Worm (Caenorhabditis elegans) whole organism, mixed stage, embryonic: ENCODE measurements around the gene his-31.

Experiments
- M03D4.4 ChIP-seq: sonication (generic microtip); optimal IDR thresholded peaks from 2 replicates; lab custom pipeline; 2017; ENCODE audit warnings: mild to moderate bottlenecking, missing genetic modification characterization, missing compliant biosample characterization
- bed-3 ChIP-seq: fragments of 200-800 bp; sonication (Bioruptor generic); optimal IDR thresholded peaks from 3 replicates; lab custom pipeline; 2018; ENCODE audit warnings: mild to moderate bottlenecking, missing genetic modification characterization, moderate library complexity, missing compliant biosample characterization
- blmp-1 ChIP-seq: fragments of 150-350 bp; optimal IDR thresholded peaks from 2 replicates; lab custom pipeline; 2014; ENCODE audit warnings: missing biosample characterization, missing genetic modification characterization
- ceh-39 ChIP-seq: fragments of 150-350 bp; optimal IDR thresholded peaks from 2 replicates; lab custom pipeline; 2014; ENCODE audit warnings: missing biosample characterization, missing genetic modification characterization
- ceh-43 ChIP-seq: fragments of 200-800 bp; sonication (Bioruptor generic); optimal IDR thresholded peaks from 2 replicates; lab custom pipeline; 2018; ENCODE audit warnings: mild to moderate bottlenecking, missing genetic modification characterization, moderate library complexity, missing compliant biosample characterization
- ces-1 ChIP-seq: fragments of 150-350 bp; optimal IDR thresholded peaks from 2 replicates; lab custom pipeline; 2014; ENCODE audit warnings: missing biosample characterization, missing genetic modification reagents, missing genetic modification characterization
- cnd-1 ChIP-seq: fragments of 200-800 bp; sonication (Bioruptor generic); optimal IDR thresholded peaks from 2 replicates; lab custom pipeline; 2018; ENCODE audit warnings: mild to moderate bottlenecking, missing genetic modification characterization, missing compliant biosample characterization
- drap-1 ChIP-seq: fragments of 200-800 bp; sonication (Bioruptor generic); optimal IDR thresholded peaks from 3 replicates; lab custom pipeline; 2018; ENCODE audit warnings: mild to moderate bottlenecking, missing genetic modification characterization, missing compliant biosample characterization
- elt-1 ChIP-seq: sonication (generic microtip); optimal IDR thresholded peaks from 2 replicates; lab custom pipeline; 2017; ENCODE audit warnings: missing genetic modification characterization, mild to moderate bottlenecking, missing compliant biosample characterization, antibody characterized with exemption, moderate library complexity, borderline replicate concordance; ENCODE audit not compliant: insufficient read depth
- flh-1 ChIP-seq: fragments of 200-800 bp; sonication (Bioruptor generic); optimal IDR thresholded peaks from 2 replicates; lab custom pipeline; 2018; ENCODE audit warnings: mild to moderate bottlenecking, missing genetic modification characterization, moderate library complexity, missing compliant biosample characterization
- ham-2 ChIP-seq: fragments of 200-800 bp; sonication (Bioruptor generic); optimal IDR thresholded peaks from 2 replicates; lab custom pipeline; 2018; ENCODE audit warnings: mild to moderate bottlenecking, missing genetic modification characterization, missing compliant biosample characterization
- hlh-1 ChIP-seq: fragments of 150-350 bp; optimal IDR thresholded peaks from 2 replicates; lab custom pipeline; 2014; ENCODE audit warnings: missing biosample characterization, missing genetic modification reagents, missing genetic modification characterization
- lin-13 ChIP-seq: fragments of 150-350 bp; optimal IDR thresholded peaks from 2 replicates; lab custom pipeline; 2014; ENCODE audit warnings: missing biosample characterization, missing genetic modification characterization
- lsy-2 ChIP-seq: fragments of 150-350 bp; optimal IDR thresholded peaks from 2 replicates; lab custom pipeline; 2014; ENCODE audit warnings: missing biosample characterization, missing genetic modification characterization
- mep-1 ChIP-seq: fragments of 150-350 bp; optimal IDR thresholded peaks from 2 replicates; lab custom pipeline; 2017; ENCODE audit warnings: missing biosample characterization, missing genetic modification reagents, missing genetic modification characterization, inconsistent platforms
- mls-2 ChIP-seq: sonication (generic microtip); optimal IDR thresholded peaks from 2 replicates; lab custom pipeline; 2016; ENCODE audit warnings: mild to moderate bottlenecking, missing genetic modification characterization, moderate library complexity, missing compliant biosample characterization
- nhr-12 ChIP-seq: fragments of 150-350 bp; optimal IDR thresholded peaks from 2 replicates; lab custom pipeline; 2014; ENCODE audit warnings: missing biosample characterization, missing genetic modification characterization
- nhr-2 ChIP-seq: fragments of 150-350 bp; optimal IDR thresholded peaks from 2 replicates; lab custom pipeline; 2014; ENCODE audit warnings: missing biosample characterization, missing genetic modification characterization
- nhr-237 ChIP-seq: fragments of 150-350 bp; optimal IDR thresholded peaks from 2 replicates; lab custom pipeline; 2014; ENCODE audit warnings: missing biosample characterization, missing genetic modification characterization
- nhr-28 ChIP-seq: fragments of 150-350 bp; optimal IDR thresholded peaks from 2 replicates; lab custom pipeline; 2014; ENCODE audit warnings: missing biosample characterization, missing genetic modification characterization
- nhr-76 ChIP-seq: sonication (generic microtip); optimal IDR thresholded peaks from 2 replicates; lab custom pipeline; 2017; ENCODE audit warnings: missing biosample characterization, missing genetic modification characterization
- pha-4 ChIP-seq: fragments of 150-350 bp; optimal IDR thresholded peaks from 2 replicates; lab custom pipeline; 2018; ENCODE audit warnings: missing biosample characterization, missing genetic modification reagents, missing genetic modification characterization
- sem-2 ChIP-seq: fragments of 200-800 bp; sonication (Bioruptor generic); optimal IDR thresholded peaks from 2 replicates; lab custom pipeline; 2018; ENCODE audit warnings: mild to moderate bottlenecking, missing genetic modification characterization, missing compliant biosample characterization
- snpc-4 ChIP-seq: fragments of 150-350 bp; optimal IDR thresholded peaks from 2 replicates; lab custom pipeline; 2014; ENCODE audit warnings: missing biosample characterization, missing genetic modification characterization
- tbx-8 ChIP-seq: fragments of 200-800 bp; sonication (Bioruptor generic); optimal IDR thresholded peaks from 2 replicates; lab custom pipeline; 2018; ENCODE audit warnings: mild to moderate bottlenecking, missing genetic modification characterization, moderate library complexity, missing compliant biosample characterization
- unc-39 ChIP-seq: fragments of 150-350 bp; optimal IDR thresholded peaks from 2 replicates; lab custom pipeline; 2014; ENCODE audit warnings: missing biosample characterization, missing genetic modification characterization
- unc-62 ChIP-seq: fragments of 150-350 bp; optimal IDR thresholded peaks from 2 replicates; lab custom pipeline; 2014; ENCODE audit warnings: missing biosample characterization, missing genetic modification reagents, missing genetic modification characterization
- zip-8 ChIP-seq: fragments of 150-350 bp; optimal IDR thresholded peaks from 2 replicates; lab custom pipeline; 2014; ENCODE audit warnings: missing biosample characterization, missing genetic modification characterization
- ztf-11 ChIP-seq: fragments of 150-350 bp; optimal IDR thresholded peaks from 2 replicates; lab custom pipeline; 2014; ENCODE audit warnings: missing biosample characterization, missing genetic modification characterization

his-31 gene

DNA sequence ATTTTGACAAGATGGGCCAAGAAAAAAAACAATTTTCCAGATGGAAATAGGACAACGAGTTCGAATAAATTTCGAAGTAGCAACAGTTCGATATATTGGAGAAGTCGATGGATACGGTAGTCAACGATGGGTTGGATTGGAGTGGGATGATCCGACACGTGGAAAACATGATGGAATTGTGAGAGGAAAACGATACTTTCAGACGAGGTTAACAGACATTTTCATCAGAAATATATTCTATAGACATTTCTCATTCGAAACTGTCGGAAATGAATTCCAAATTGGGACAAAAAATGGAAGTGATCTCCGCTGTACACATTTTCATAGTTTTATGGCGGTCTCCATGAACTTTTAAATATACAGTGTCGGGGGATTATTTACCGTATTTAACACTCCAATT, 39.1 kb downstream of the his-31 start, which contains the start of gene tbce-1:
tbce-1 (plus strand) TSS at position 41 of the 400 bp plus-strand sequence.
- TF ChIP-seq M03D4.4 (no peak), flh-1 (GFP tag; lab: Kevin White, UChicago) (no peak), ztf-11 (no peak), nhr-12 (no peak), elt-1 (tag; lab: Kevin White, UChicago) (no peak), hlh-1 (tag; lab: Kevin White, UChicago) (no peak), snpc-4 (no peak), drap-1 (no peak), mep-1 (tag; lab: Kevin White, UChicago) (no peak), unc-62 (GFP tag; lab: Kevin White, UChicago) (no peak), zip-8 (tag; lab: Kevin White, UChicago) (no peak), mls-2 (tag; lab: Kevin White, UChicago) (no peak), pha-4 (tag; lab: Kevin White, UChicago) (no peak), ham-2 (GFP tag; lab: Kevin White, UChicago) (no peak), nhr-76 (tag; lab: Kevin White, UChicago) (no peak), nhr-237 (tag; lab: Kevin White, UChicago) (no peak), cnd-1 (tag; lab: Kevin White, UChicago) (no peak)

- TF ChIP-seq mep-1 (tag; lab: Kevin White, UChicago), result no peak
Measured at ce11 chrIV:8291232-8291631, 42.6 kb downstream of the his-31 start, which contains the start of gene K07H8.2. K07H8.2 (plus strand) TSS chrIV:8291532.

DNA sequence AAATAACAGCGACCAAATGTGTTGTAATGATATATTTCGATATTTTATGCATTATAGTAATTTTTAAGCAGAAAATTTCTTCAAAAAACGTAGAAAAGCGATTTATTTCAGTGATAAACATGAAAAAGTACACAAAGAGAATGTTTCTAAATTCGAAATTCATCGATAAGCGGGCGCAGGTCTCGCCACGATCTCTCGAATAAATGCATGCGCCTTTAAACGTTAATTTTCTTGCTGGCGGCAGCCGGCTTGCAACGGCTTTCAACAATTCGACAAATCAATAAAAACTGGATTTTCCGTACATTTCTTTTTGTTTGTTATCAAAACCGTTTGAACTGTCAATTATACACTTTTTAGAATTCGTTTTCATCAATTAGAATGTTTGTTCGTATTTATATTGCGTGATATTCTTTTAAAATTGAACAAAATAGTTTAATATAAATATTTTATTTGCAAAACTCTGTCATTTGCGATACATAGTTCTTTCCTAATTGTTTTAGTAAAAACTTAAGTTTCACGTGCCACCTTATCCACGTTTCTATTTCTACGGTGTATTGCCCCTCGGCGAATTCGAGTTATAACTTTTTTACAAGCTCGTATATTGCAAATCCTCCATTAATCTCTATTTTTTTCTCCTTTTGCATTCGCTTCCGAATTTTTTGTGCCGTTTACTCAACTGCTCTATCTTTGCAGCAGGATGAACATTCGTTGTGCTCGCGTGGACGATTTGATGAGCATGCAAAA, 44.0 kb downstream of the his-31 start, which contains the start of gene daf-31:
daf-31 (plus strand) TSS at position 694 of the 744 bp plus-strand sequence.
- peak; percentile 45 for TF ChIP-seq lin-13
- no peak for TF ChIP-seq ces-1 (GFP tag; lab: Kevin White, UChicago)
- TF ChIP-seq ceh-39 (tag; lab: Kevin White, UChicago), result peak; percentile 72
- TF ChIP-seq pha-4 (tag; lab: Kevin White, UChicago), result peak; percentile 54
- TF ChIP-seq ham-2 (GFP tag; lab: Kevin White, UChicago), result peak; percentile 89
- TF ChIP-seq blmp-1 (tag; lab: Kevin White, UChicago), result no peak
- TF ChIP-seq lsy-2 (tag; lab: Kevin White, UChicago), result peak; percentile 34
- no peak for TF ChIP-seq ceh-43 (GFP tag; lab: Kevin White, UChicago)
- peak; percentile 47 for TF ChIP-seq mep-1 (tag; lab: Kevin White, UChicago)
- no peak for TF ChIP-seq nhr-2 (tag; lab: Kevin White, UChicago)
- TF ChIP-seq bed-3 (GFP tag; lab: Kevin White, UChicago), result no peak
- no peak for TF ChIP-seq unc-39 (tag; lab: Kevin White, UChicago)
- TF ChIP-seq hlh-1 (tag; lab: Kevin White, UChicago), result peak; percentile 11

ce11 chrIV:8289505-8289579, 44.4 kb downstream of the his-31 start, which contains the start of gene nucl-1:
nucl-1 (minus strand) TSS chrIV:8289530.
- TF ChIP-seq mep-1 (tag; lab: Kevin White, UChicago), result no peak
- TF ChIP-seq flh-1 (GFP tag; lab: Kevin White, UChicago), result no peak
- TF ChIP-seq snpc-4, result no peak
- no peak for TF ChIP-seq hlh-1 (tag; lab: Kevin White, UChicago)
- no peak for TF ChIP-seq sem-2 (GFP tag; lab: Kevin White, UChicago)
- TF ChIP-seq lsy-2 (tag; lab: Kevin White, UChicago), result no peak
- no peak for TF ChIP-seq mls-2 (tag; lab: Kevin White, UChicago)
- TF ChIP-seq nhr-12, result no peak

- TF ChIP-seq ceh-43 (GFP tag; lab: Kevin White, UChicago), result no peak
Measured at ce11 chrIV:8289105-8289504, 44.7 kb downstream of the his-31 start.

DNA sequence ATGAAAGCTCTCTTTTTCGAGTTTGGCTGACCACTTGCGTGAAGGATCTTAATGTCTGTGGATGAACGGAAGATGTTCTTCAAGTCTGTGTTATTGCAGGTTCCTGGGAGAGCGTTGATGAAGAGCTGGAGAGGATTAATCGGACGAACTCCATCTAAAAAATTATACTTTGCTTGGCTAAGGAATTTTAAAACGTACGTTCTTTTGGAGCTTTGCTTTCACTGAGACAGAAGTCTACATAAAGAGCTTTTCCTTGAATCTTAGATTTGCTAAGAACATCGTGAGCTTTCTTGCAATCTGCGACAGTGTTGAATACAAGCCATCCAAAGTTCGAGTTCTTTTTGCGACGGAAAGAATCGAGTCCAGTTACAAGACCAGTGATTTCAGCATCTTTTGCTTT, 46.5 kb downstream of the his-31 start:
- TF ChIP-seq mls-2 (tag; lab: Kevin White, UChicago) (no peak), ces-1 (GFP tag; lab: Kevin White, UChicago) (no peak), nhr-76 (tag; lab: Kevin White, UChicago) (no peak), elt-1 (tag; lab: Kevin White, UChicago) (no peak), ceh-43 (GFP tag; lab: Kevin White, UChicago) (no peak), zip-8 (tag; lab: Kevin White, UChicago) (no peak), unc-62 (GFP tag; lab: Kevin White, UChicago) (no peak), tbx-8 (GFP tag; lab: Kevin White, UChicago) (no peak), snpc-4 (no peak), blmp-1 (tag; lab: Kevin White, UChicago) (no peak), nhr-28 (tag; lab: Kevin White, UChicago) (no peak), pha-4 (tag; lab: Kevin White, UChicago) (no peak), nhr-237 (tag; lab: Kevin White, UChicago) (no peak)
- TF ChIP-seq, all 35 proteins: peak for 0
